Worm (Caenorhabditis elegans): ENCODE data around the gene henn-1.

- TF ChIP-seq ref-1 (GFP tag; conservative IDR thresholded peaks at IDR 0.05) (no peak), tab-1 (GFP tag; IDR thresholded peaks at IDR 0.05) (no peak)
Observed at ce11 chrIII:8202754-8203153, 29.7 kb upstream of the henn-1 start, which contains the start of gene snb-5.
